Fruit fly (Drosophila melanogaster): Measurements from ENCODE around the gene ND-13B.
A peak's percentile ranks its signal among the peaks of the same experiment; 100 is the strongest.

The ND-13B gene

DNA sequence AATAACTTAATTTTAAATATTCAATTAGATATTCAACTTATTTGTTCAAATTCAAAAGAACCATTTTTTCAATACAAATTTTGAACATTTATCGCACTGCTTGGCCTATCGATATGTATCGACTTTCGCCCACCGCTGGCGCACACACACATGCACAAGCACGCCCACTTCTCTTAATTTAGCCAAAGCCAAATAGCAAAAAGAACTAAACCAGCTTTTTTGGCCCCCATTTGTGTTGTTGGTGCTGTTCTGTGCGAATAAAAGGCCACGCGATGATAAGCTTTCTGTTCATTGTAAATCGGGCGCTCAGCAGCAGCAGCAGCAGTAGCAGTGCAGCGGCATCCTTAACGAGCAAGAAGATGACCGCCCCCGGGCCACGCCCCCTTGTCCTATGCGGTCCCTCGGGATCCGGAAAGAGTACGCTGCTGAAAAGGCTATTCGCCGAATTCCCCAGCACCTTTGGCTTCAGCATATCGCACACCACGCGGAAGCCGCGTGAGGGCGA lies 3.0 kb downstream of the ND-13B start, which contains the start of gene CG11811 (continued):
- peak; percentile 18 for TF ChIP-seq CG4617 (GFP tag; optimal IDR thresholded peaks at IDR 0.05; ENCODE audit: borderline replicate concordance)
- peak in 1 of 2 experiments; percentile 16 for TF ChIP-seq Hr51 (GFP tag; optimal IDR thresholded peaks at IDR 0.05)
- TF ChIP-seq CG13287 (GFP tag; IDR thresholded peaks at IDR 0.05; ENCODE audit: partially characterized antibody) = peak; percentile 89
- no peak for TF ChIP-seq Jarid2 (GFP tag; optimal IDR thresholded peaks at IDR 0.05)
- no peak for TF ChIP-seq aop (GFP tag; IDR thresholded peaks at IDR 0.05)
- TF ChIP-seq CG17385 (GFP tag; optimal IDR thresholded peaks at IDR 0.05) = no peak
- TF ChIP-seq GATAe (GFP tag; conservative IDR thresholded peaks at IDR 0.05) = no peak
- no peak for TF ChIP-seq CG13123 (GFP tag; optimal IDR thresholded peaks at IDR 0.05)
- no peak for TF ChIP-seq CG4360 (GFP tag; IDR thresholded peaks at IDR 0.05)
- TF ChIP-seq bsh (GFP tag; optimal IDR thresholded peaks at IDR 0.05) = no peak
- TF ChIP-seq dysf (GFP tag; IDR thresholded peaks at IDR 0.05) = no peak
- TF ChIP-seq her (GFP tag; optimal IDR thresholded peaks at IDR 0.05) = peak; percentile 15
- TF ChIP-seq CG14441 (GFP tag; IDR thresholded peaks at IDR 0.05) = no peak
- peak; percentile 22 for TF ChIP-seq shn (GFP tag; optimal IDR thresholded peaks at IDR 0.05)
- 0 out of 2 replicates have a peak, but pooled peaks have one; percentile 20 for TF ChIP-seq vvl (GFP tag; IDR thresholded peaks at IDR 0.05)
- no peak for TF ChIP-seq Usf (GFP tag; optimal IDR thresholded peaks at IDR 0.05)
- TF ChIP-seq dimm (GFP tag; IDR thresholded peaks at IDR 0.05) = no peak
- peak; percentile 50; the same call in 1 of the 2 replicates for TF ChIP-seq Adf1 (GFP tag; IDR thresholded peaks at IDR 0.05)
- TF ChIP-seq CG1832 (GFP tag; optimal IDR thresholded peaks at IDR 0.05) = no peak
- no peak for TF ChIP-seq al (GFP tag; IDR thresholded peaks at IDR 0.05)
- no peak for TF ChIP-seq Chrac-16 (GFP tag; optimal IDR thresholded peaks at IDR 0.05)
- no peak for TF ChIP-seq CG15073 (GFP tag; optimal IDR thresholded peaks at IDR 0.05)
- no peak for TF ChIP-seq nerfin-1 (tag; optimal IDR thresholded peaks at IDR 0.05)
- TF ChIP-seq fru (optimal IDR thresholded peaks at IDR 0.05) = no peak
- no peak for TF ChIP-seq CG17912 (GFP tag; optimal IDR thresholded peaks at IDR 0.05)
- no peak for TF ChIP-seq Antp (GFP tag; optimal IDR thresholded peaks at IDR 0.05)
- TF ChIP-seq Oaz (GFP tag; IDR thresholded peaks at IDR 0.05) = no peak
- TF ChIP-seq dati (GFP tag; IDR thresholded peaks at IDR 0.05) = no peak
- TF ChIP-seq kni (GFP tag; optimal IDR thresholded peaks at IDR 0.05) = no peak
- no peak for TF ChIP-seq Blimp-1 (GFP tag; optimal IDR thresholded peaks at IDR 0.05)
- TF ChIP-seq corto (GFP tag; optimal IDR thresholded peaks at IDR 0.05) = no peak
- TF ChIP-seq NfI (GFP tag; optimal IDR thresholded peaks at IDR 0.05) = no peak
- no peak for TF ChIP-seq az2 (GFP tag; optimal IDR thresholded peaks at IDR 0.05)
- TF ChIP-seq schlank (tag; optimal IDR thresholded peaks at IDR 0.05) = no peak
- TF ChIP-seq CG12769 (tag; optimal IDR thresholded peaks at IDR 0.05) = peak; percentile 86
- no peak for TF ChIP-seq da (GFP tag; optimal IDR thresholded peaks at IDR 0.05)
- no peak for TF ChIP-seq so (GFP tag; IDR thresholded peaks at IDR 0.05)
- no peak for TF ChIP-seq slbo (GFP tag; IDR thresholded peaks at IDR 0.05)
- no peak for TF ChIP-seq CG7271 (tag; optimal IDR thresholded peaks at IDR 0.05)
- peak; percentile 57 for TF ChIP-seq dm (GFP tag; optimal IDR thresholded peaks at IDR 0.05)
- peak; percentile 67; the same call in 1 of the 2 replicates for TF ChIP-seq hbn (GFP tag; IDR thresholded peaks at IDR 0.05; ENCODE audit: partially characterized antibody)
- TF ChIP-seq CG42726 (GFP tag; IDR thresholded peaks at IDR 0.05; ENCODE audit: partially characterized antibody) = peak; percentile 37
- no peak for TF ChIP-seq klu (GFP tag; IDR thresholded peaks at IDR 0.05)
- TF ChIP-seq CG14710 (tag; optimal IDR thresholded peaks at IDR 0.05) = peak; percentile 75
- no peak for TF ChIP-seq TFAM (GFP tag; optimal IDR thresholded peaks at IDR 0.05)
- TF ChIP-seq bab2 (GFP tag; optimal IDR thresholded peaks at IDR 0.05) = no peak
- no peak for TF ChIP-seq kah (GFP tag; optimal IDR thresholded peaks at IDR 0.05)
- no peak for TF ChIP-seq CG11696 (GFP tag; IDR thresholded peaks at IDR 0.05)
- TF ChIP-seq sr (GFP tag; IDR thresholded peaks at IDR 0.05) = peak; percentile 97; the same call in 2 of the 3 replicates
- no peak for TF ChIP-seq Camta (GFP tag; optimal IDR thresholded peaks at IDR 0.05)
- TF ChIP-seq MBD-R2 (GFP tag; IDR thresholded peaks at IDR 0.05) = peak; percentile 71
